Worm (Caenorhabditis elegans): ENCODE measurements around the gene cyp-33E2.

Gene cyp-33E2

ce11 chrIV:8585076-8586033 is 26.8 kb upstream of the cyp-33E2 start, which contains the start of gene catp-7 (continued):
- TF ChIP-seq nhr-102 (tag; optimal IDR thresholded peaks at IDR 0.05): peak; percentile 58
- TF ChIP-seq T20F7.1 (GFP tag; optimal IDR thresholded peaks at IDR 0.05): peak; percentile 36
- TF ChIP-seq lim-7 (GFP tag; IDR thresholded peaks at IDR 0.05): no peak
- peak; percentile 94 for TF ChIP-seq nhr-28 (tag; optimal IDR thresholded peaks at IDR 0.05)
- TF ChIP-seq hlh-11 (tag; optimal IDR thresholded peaks at IDR 0.05): peak; percentile 77
- TF ChIP-seq snpc-4 (tag; optimal IDR thresholded peaks at IDR 0.05): no peak
- TF ChIP-seq lin-1 (GFP tag; IDR thresholded peaks at IDR 0.05): peak; percentile 11; the same call in 1 of the 2 replicates
- no peak for TF ChIP-seq nhr-6 (tag; optimal IDR thresholded peaks at IDR 0.05)
- no peak for TF ChIP-seq daf-16 (GFP tag; optimal IDR thresholded peaks at IDR 0.05)
- TF ChIP-seq daf-16 (tag; optimal IDR thresholded peaks at IDR 0.05): peak; percentile 88
- no peak for TF ChIP-seq dmd-6 (GFP tag; IDR thresholded peaks at IDR 0.05)
- no peak for TF ChIP-seq daf-8 (GFP tag; IDR thresholded peaks at IDR 0.05)
- peak; percentile 3 for TF ChIP-seq mes-2 (tag; optimal IDR thresholded peaks at IDR 0.05; ENCODE audit: poor library complexity, severe bottlenecking)
- no peak for TF ChIP-seq attf-4 (tag; optimal IDR thresholded peaks at IDR 0.05)
- TF ChIP-seq mxl-3 (GFP tag; optimal IDR thresholded peaks at IDR 0.05): no peak
- TF ChIP-seq ceh-20 (GFP tag; IDR thresholded peaks at IDR 0.05): no peak
- TF ChIP-seq nhr-10 (tag; optimal IDR thresholded peaks at IDR 0.05): peak; percentile 74
- TF ChIP-seq ztf-7 (tag; optimal IDR thresholded peaks at IDR 0.05): no peak
- no peak for TF ChIP-seq ZK546.5 (tag; optimal IDR thresholded peaks at IDR 0.05)
- no peak for TF ChIP-seq F10B5.3 (tag; optimal IDR thresholded peaks at IDR 0.05)
- TF ChIP-seq lin-38 (GFP tag; IDR thresholded peaks at IDR 0.05): no peak
- TF ChIP-seq hlh-30 (tag; optimal IDR thresholded peaks at IDR 0.05; ENCODE audit: insufficient read depth): peak; percentile 69

- TF ChIP-seq F44E2.7 (GFP tag; IDR thresholded peaks at IDR 0.05) (no peak), dmd-8 (GFP tag; IDR thresholded peaks at IDR 0.05) (no peak), hif-1 (tag; optimal IDR thresholded peaks at IDR 0.05) (peak in 1 of 2 experiments; percentile 23), snpc-4 (tag; optimal IDR thresholded peaks at IDR 0.05) (no peak), F49E8.2 (tag; optimal IDR thresholded peaks at IDR 0.05; ENCODE audit: borderline replicate concordance) (no peak), ama-1 (optimal IDR thresholded peaks at IDR 0.05) (no peak), nhr-76 (tag; optimal IDR thresholded peaks at IDR 0.05) (no peak), sdz-12 (GFP tag; optimal IDR thresholded peaks at IDR 0.05) (no peak), zip-11 (GFP tag; IDR thresholded peaks at IDR 0.05) (no peak), spr-3 (GFP tag; optimal IDR thresholded peaks at IDR 0.05) (no peak), lin-39 (tag; optimal IDR thresholded peaks at IDR 0.05) (no peak), lin-15B (tag; optimal IDR thresholded peaks at IDR 0.05) (no peak), hlh-30 (tag; optimal IDR thresholded peaks at IDR 0.05; ENCODE audit: insufficient read depth) (peak; percentile 50), duxl-1 (tag; optimal IDR thresholded peaks at IDR 0.05; ENCODE audit: poor library complexity) (no peak), zfp-2 (tag; optimal IDR thresholded peaks at IDR 0.05) (no peak), Y5F2A.4 (GFP tag; optimal IDR thresholded peaks at IDR 0.05) (no peak), zag-1 (tag; optimal IDR thresholded peaks at IDR 0.05) (no peak), ceh-32 (tag; optimal IDR thresholded peaks at IDR 0.05; ENCODE audit: poor library complexity) (no peak), arid-1 (GFP tag; conservative IDR thresholded peaks at IDR 0.05) (no peak), nhr-42 (GFP tag; IDR thresholded peaks at IDR 0.05) (no peak), Y105C5A.15 (GFP tag; IDR thresholded peaks at IDR 0.05) (no peak), daf-16 (GFP tag; optimal IDR thresholded peaks at IDR 0.05) (peak in 1 of 2 experiments; percentile 20), daf-16 (tag; optimal IDR thresholded peaks at IDR 0.05) (peak; percentile 10), daf-12 (tag; optimal IDR thresholded peaks at IDR 0.05) (no peak), T26A8.4 (GFP tag; IDR thresholded peaks at IDR 0.05) (no peak), ceh-20 (GFP tag; IDR thresholded peaks at IDR 0.05) (no peak), fos-1 (tag; optimal IDR thresholded peaks at IDR 0.05) (no peak), lir-3 (tag; optimal IDR thresholded peaks at IDR 0.05) (no peak), nhr-237 (tag; optimal IDR thresholded peaks at IDR 0.05) (no peak), Y48G9A.11 (GFP tag; IDR thresholded peaks at IDR 0.05) (no peak), aha-1 (tag) (peak; percentile 89), mdt-29 (GFP tag; IDR thresholded peaks at IDR 0.05) (no peak), D1046.2 (GFP tag; IDR thresholded peaks at IDR 0.05) (no peak)
Measured at ce11 chrIV:8587057-8587456, 25.1 kb upstream of the cyp-33E2 start.

Measured in whole organism, L4 larva.